Worm (Caenorhabditis elegans) whole organism, late embryonic: ENCODE measurements around the gene clec-79.
"Not testable (repeated sequence)": the region's sequence is repeated elsewhere in the genome, so short reads cannot be mapped to it uniquely, and the experiment has no call there.

Source experiments
- ama-1 ChIP-seq: fragments of 150-350 bp; optimal IDR thresholded peaks from 2 replicates; lab custom pipeline; 2014
- ceh-22 ChIP-seq: sonication (generic microtip); optimal IDR thresholded peaks from 2 replicates; lab custom pipeline; 2017; ENCODE audit warnings: missing biosample characterization, missing genetic modification characterization
- ceh-31 ChIP-seq: sonication (generic microtip); optimal IDR thresholded peaks from 2 replicates; lab custom pipeline; 2016; ENCODE audit warnings: missing genetic modification characterization, missing compliant biosample characterization
- ceh-6 ChIP-seq: fragments of 200-800 bp; sonication (Bioruptor generic); optimal IDR thresholded peaks from 2 replicates; lab custom pipeline; 2018; ENCODE audit warnings: mild to moderate bottlenecking, missing genetic modification characterization, missing compliant biosample characterization
- ets-4 ChIP-seq: sonication (generic microtip); optimal IDR thresholded peaks from 2 replicates; lab custom pipeline; 2016; ENCODE audit warnings: missing genetic modification characterization, missing compliant biosample characterization
- fkh-10 ChIP-seq: fragments of 150-350 bp; optimal IDR thresholded peaks from 2 replicates; lab custom pipeline; 2014; ENCODE audit warnings: missing biosample characterization, missing genetic modification reagents, missing genetic modification characterization
- hlh-13 ChIP-seq: fragments of 200-800 bp; sonication (Bioruptor generic); optimal IDR thresholded peaks from 2 replicates; lab custom pipeline; 2018; ENCODE audit warnings: mild to moderate bottlenecking, missing genetic modification characterization, missing compliant biosample characterization
- lin-11 ChIP-seq: fragments of 200-800 bp; sonication (Bioruptor generic); optimal IDR thresholded peaks from 2 replicates; lab custom pipeline; 2018; ENCODE audit warnings: mild to moderate bottlenecking, missing genetic modification characterization, missing compliant biosample characterization
- madf-2 ChIP-seq: sonication (generic microtip); optimal IDR thresholded peaks from 2 replicates; lab custom pipeline; 2017; ENCODE audit warnings: missing genetic modification characterization, missing compliant biosample characterization
- nhr-11 ChIP-seq: fragments of 150-350 bp; optimal IDR thresholded peaks from 2 replicates; lab custom pipeline; 2014; ENCODE audit warnings: missing biosample characterization, missing genetic modification characterization
- npax-4 ChIP-seq: sonication (generic microtip); optimal IDR thresholded peaks from 2 replicates; lab custom pipeline; 2016; ENCODE audit warnings: missing genetic modification characterization, missing compliant biosample characterization
- pqm-1 ChIP-seq: sonication (generic microtip); optimal IDR thresholded peaks from 2 replicates; lab custom pipeline; 2016; ENCODE audit warnings: missing genetic modification characterization, missing compliant biosample characterization
- rnt-1 ChIP-seq: sonication (generic microtip); optimal IDR thresholded peaks from 2 replicates; lab custom pipeline; 2016; ENCODE audit warnings: missing genetic modification characterization, missing compliant biosample characterization

- not testable (repeated sequence) for TF ChIP-seq pqm-1 (tag; lab: Kevin White, UChicago); ceh-31; npax-4 (tag; lab: Kevin White, UChicago); hlh-13 (GFP tag; lab: Kevin White, UChicago); lin-11 (tag; lab: Kevin White, UChicago); ceh-22 (tag; lab: Kevin White, UChicago); fkh-10 (GFP tag; lab: Kevin White, UChicago); ama-1 (lab: Kevin White, UChicago); nhr-11 (tag; lab: Kevin White, UChicago); ceh-6 (GFP tag; lab: Kevin White, UChicago); ets-4 (tag; lab: Kevin White, UChicago); madf-2 (tag; lab: Kevin White, UChicago); rnt-1 (tag; lab: Kevin White, UChicago)
Measured at ce11 chrIV:3932408-3932807, 40.7 kb upstream of the clec-79 start, which contains the start of gene clec-70.
